Fruit fly (Drosophila melanogaster) whole organism, prepupa: ENCODE data around the gene BtbVII.

Experiments used
- Blimp-1 ChIP-seq: fragments of 200-800 bp; sonication (Bioruptor generic); optimal IDR thresholded peaks from 3 replicates; lab custom pipeline; 2017; ENCODE audit warnings: missing biosample characterization, missing genetic modification characterization, mild to moderate bottlenecking, moderate library complexity, missing genetic modification reagents
- CG10631 ChIP-seq: fragments of 200-800 bp; sonication (Bioruptor generic); optimal IDR thresholded peaks from 2 replicates; lab custom pipeline; 2016; ENCODE audit warnings: missing biosample characterization, missing genetic modification characterization
- CG11902 ChIP-seq: fragments of 200-800 bp; sonication (Bioruptor generic); optimal IDR thresholded peaks from 3 replicates; lab custom pipeline; 2016; ENCODE audit warnings: missing biosample characterization, missing genetic modification characterization
- CG16779 ChIP-seq: fragments of 200-800 bp; sonication (Bioruptor generic); optimal IDR thresholded peaks from 3 replicates; lab custom pipeline; 2017; ENCODE audit warnings: missing biosample characterization, mild to moderate bottlenecking, missing genetic modification characterization
- CG31627 ChIP-seq: fragments of 200-800 bp; sonication (Bioruptor generic); optimal IDR thresholded peaks from 3 replicates; lab custom pipeline; 2016; ENCODE audit warnings: missing biosample characterization, missing genetic modification characterization
- CG32006 ChIP-seq: fragments of 200-800 bp; sonication (Bioruptor generic); optimal IDR thresholded peaks from 3 replicates; lab custom pipeline; 2017; ENCODE audit warnings: missing biosample characterization, mild to moderate bottlenecking, missing genetic modification characterization
- CG3919 ChIP-seq: fragments of 200-800 bp; sonication (Bioruptor generic); optimal IDR thresholded peaks from 3 replicates; lab custom pipeline; 2016; ENCODE audit warnings: missing biosample characterization, missing genetic modification characterization
- CG4318 ChIP-seq: fragments of 200-800 bp; sonication (Bioruptor generic); optimal IDR thresholded peaks from 3 replicates; lab custom pipeline; 2017; ENCODE audit warnings: missing biosample characterization, mild to moderate bottlenecking, missing genetic modification characterization
- CG6163 ChIP-seq: fragments of 200-800 bp; sonication (Bioruptor generic); IDR thresholded peaks from 3 replicates; pipeline ENCODE4 v1.3.6; 2022; ENCODE audit warnings: missing biosample characterization, missing genetic modification characterization
- CG6792 ChIP-seq: fragments of 200-800 bp; sonication (Bioruptor generic); optimal IDR thresholded peaks from 3 replicates; lab custom pipeline; 2016; ENCODE audit warnings: missing biosample characterization, missing genetic modification characterization
- CG6808 ChIP-seq: fragments of 200-800 bp; sonication (Bioruptor generic); optimal IDR thresholded peaks from 3 replicates; lab custom pipeline; 2017; ENCODE audit warnings: missing biosample characterization, missing genetic modification characterization, mild to moderate bottlenecking, moderate library complexity, missing genetic modification reagents
- CG6854 ChIP-seq: fragments of 200-800 bp; sonication (Bioruptor generic); optimal IDR thresholded peaks from 2 replicates; lab custom pipeline; 2017; ENCODE audit warnings: missing biosample characterization, mild to moderate bottlenecking, missing genetic modification characterization
- CG7368 ChIP-seq: fragments of 200-800 bp; sonication (Bioruptor generic); optimal IDR thresholded peaks from 3 replicates; lab custom pipeline; 2016; ENCODE audit warnings: missing biosample characterization, missing genetic modification characterization
- CG8119 ChIP-seq: fragments of 200-800 bp; sonication (Bioruptor generic); IDR thresholded peaks from 3 replicates; pipeline ENCODE4 v1.3.6; 2022; ENCODE audit warnings: missing biosample characterization, missing genetic modification characterization
- CG8319 ChIP-seq: fragments of 200-800 bp; sonication (Bioruptor generic); optimal IDR thresholded peaks from 3 replicates; lab custom pipeline; 2016; ENCODE audit warnings: missing biosample characterization, missing genetic modification characterization
- CG8632 ChIP-seq: fragments of 200-800 bp; sonication (Bioruptor generic); optimal IDR thresholded peaks from 3 replicates; lab custom pipeline; 2016; ENCODE audit warnings: missing biosample characterization, missing genetic modification characterization
- CG9139 ChIP-seq: fragments of 200-800 bp; sonication (Bioruptor generic); optimal IDR thresholded peaks from 3 replicates; lab custom pipeline; 2017; ENCODE audit warnings: missing biosample characterization, mild to moderate bottlenecking, missing genetic modification characterization
- Eip78C ChIP-seq: fragments of 200-800 bp; sonication (Bioruptor generic); peaks from one replicate; lab custom pipeline; 2016; ENCODE audit warnings: missing biosample characterization, missing genetic modification characterization
- Eip93F ChIP-seq: fragments of 200-800 bp; sonication (Bioruptor generic); optimal IDR thresholded peaks from 2 replicates; lab custom pipeline; 2016; ENCODE audit warnings: missing biosample characterization, mild to moderate bottlenecking, missing genetic modification characterization
- Ets96B ChIP-seq: fragments of 200-800 bp; optimal IDR thresholded peaks from 2 replicates; lab custom pipeline; 2019; ENCODE audit warnings: missing biosample characterization, mild to moderate bottlenecking, missing genetic modification characterization, moderate library complexity
- Gug ChIP-seq: fragments of 200-800 bp; sonication (Bioruptor generic); IDR thresholded peaks from 2 replicates; pipeline ENCODE4 v1.3.6; 2022; ENCODE audit warnings: missing biosample characterization, missing genetic modification characterization
- Hr4 ChIP-seq: fragments of 200-800 bp; sonication (Bioruptor generic); optimal IDR thresholded peaks from 3 replicates; lab custom pipeline; 2016; ENCODE audit warnings: missing biosample characterization, missing genetic modification characterization
- Lpt ChIP-seq: fragments of 200-800 bp; sonication (Bioruptor generic); optimal IDR thresholded peaks from 3 replicates; lab custom pipeline; 2016; ENCODE audit warnings: missing biosample characterization, missing genetic modification characterization
- Sox14 ChIP-seq: fragments of 200-800 bp; sonication (Bioruptor generic); optimal IDR thresholded peaks from 3 replicates; lab custom pipeline; 2016; ENCODE audit warnings: missing biosample characterization, missing genetic modification characterization
- Sox15 ChIP-seq: fragments of 200-800 bp; sonication (Bioruptor generic); optimal IDR thresholded peaks from 3 replicates; lab custom pipeline; 2016; ENCODE audit warnings: missing biosample characterization, missing genetic modification characterization
- achi ChIP-seq: fragments of 200-800 bp; sonication (Bioruptor generic); optimal IDR thresholded peaks from 3 replicates; lab custom pipeline; 2016; ENCODE audit warnings: missing biosample characterization, missing genetic modification characterization
- acj6 ChIP-seq: fragments of 200-800 bp; sonication (Bioruptor generic); optimal IDR thresholded peaks from 3 replicates; lab custom pipeline; 2016; ENCODE audit warnings: missing biosample characterization, missing genetic modification characterization
- cyc ChIP-seq: fragments of 200-800 bp; sonication (Bioruptor generic); optimal IDR thresholded peaks from 3 replicates; lab custom pipeline; 2016; ENCODE audit warnings: missing biosample characterization, missing genetic modification characterization
- eg ChIP-seq: fragments of 200-800 bp; sonication (Bioruptor generic); IDR thresholded peaks from 3 replicates; pipeline ENCODE4 v1.3.6; 2022; ENCODE audit warnings: missing biosample characterization, missing genetic modification characterization
- esn ChIP-seq: fragments of 200-800 bp; sonication (Bioruptor generic); optimal IDR thresholded peaks from 2 replicates; lab custom pipeline; 2016; ENCODE audit warnings: missing biosample characterization, mild to moderate bottlenecking, missing genetic modification characterization, moderate library complexity
- fd59A ChIP-seq: fragments of 200-800 bp; sonication (Bioruptor generic); optimal IDR thresholded peaks from 2 replicates; lab custom pipeline; 2017; ENCODE audit warnings: missing biosample characterization, mild to moderate bottlenecking, missing genetic modification characterization, missing genetic modification reagents
- fkh ChIP-seq: fragments of 200-800 bp; sonication (Bioruptor generic); optimal IDR thresholded peaks from 3 replicates; lab custom pipeline; 2017; ENCODE audit warnings: missing biosample characterization, mild to moderate bottlenecking, missing genetic modification characterization, moderate library complexity
- lz ChIP-seq: fragments of 200-800 bp; sonication (Bioruptor generic); optimal IDR thresholded peaks from 3 replicates; lab custom pipeline; 2016; ENCODE audit warnings: missing biosample characterization, missing genetic modification characterization
- net ChIP-seq: fragments of 200-800 bp; sonication (Bioruptor generic); optimal IDR thresholded peaks from 3 replicates; lab custom pipeline; 2016; ENCODE audit warnings: missing biosample characterization, missing genetic modification characterization
- salr ChIP-seq, 2 experiments: fragments of 200-800 bp; sonication (Bioruptor generic); optimal IDR thresholded peaks; 3 replicates each; lab custom pipeline; 2016 to 2018; ENCODE audit warnings: missing biosample characterization in 2 of 2, missing genetic modification characterization in 2 of 2, mild to moderate bottlenecking in 1 of 2
- spab ChIP-seq: fragments of 200-800 bp; sonication (Bioruptor generic); optimal IDR thresholded peaks from 2 replicates; lab custom pipeline; 2017; ENCODE audit warnings: missing biosample characterization, mild to moderate bottlenecking, missing genetic modification characterization, missing genetic modification reagents
- ss ChIP-seq, 2 experiments: fragments of 200-800 bp; sonication (Bioruptor generic); optimal IDR thresholded peaks; 2 replicates in 1 of 2; 3 replicates in 1 of 2; lab custom pipeline; 2017 to 2018; ENCODE audit warnings: mild to moderate bottlenecking in 2 of 2, missing biosample characterization in 2 of 2, missing genetic modification characterization in 2 of 2, moderate library complexity in 1 of 2
- svp ChIP-seq: fragments of 200-800 bp; sonication (Bioruptor generic); peaks from one replicate; lab custom pipeline; 2016; ENCODE audit warnings: missing biosample characterization, missing genetic modification characterization
- topi ChIP-seq: fragments of 200-800 bp; sonication (Bioruptor generic); optimal IDR thresholded peaks from 3 replicates; lab custom pipeline; 2016; ENCODE audit warnings: missing biosample characterization, missing genetic modification characterization
- vri ChIP-seq: fragments of 200-800 bp; sonication (Bioruptor generic); optimal IDR thresholded peaks from 3 replicates; lab custom pipeline; 2016; ENCODE audit warnings: missing biosample characterization, mild to moderate bottlenecking, missing genetic modification characterization

The BtbVII gene

DNA sequence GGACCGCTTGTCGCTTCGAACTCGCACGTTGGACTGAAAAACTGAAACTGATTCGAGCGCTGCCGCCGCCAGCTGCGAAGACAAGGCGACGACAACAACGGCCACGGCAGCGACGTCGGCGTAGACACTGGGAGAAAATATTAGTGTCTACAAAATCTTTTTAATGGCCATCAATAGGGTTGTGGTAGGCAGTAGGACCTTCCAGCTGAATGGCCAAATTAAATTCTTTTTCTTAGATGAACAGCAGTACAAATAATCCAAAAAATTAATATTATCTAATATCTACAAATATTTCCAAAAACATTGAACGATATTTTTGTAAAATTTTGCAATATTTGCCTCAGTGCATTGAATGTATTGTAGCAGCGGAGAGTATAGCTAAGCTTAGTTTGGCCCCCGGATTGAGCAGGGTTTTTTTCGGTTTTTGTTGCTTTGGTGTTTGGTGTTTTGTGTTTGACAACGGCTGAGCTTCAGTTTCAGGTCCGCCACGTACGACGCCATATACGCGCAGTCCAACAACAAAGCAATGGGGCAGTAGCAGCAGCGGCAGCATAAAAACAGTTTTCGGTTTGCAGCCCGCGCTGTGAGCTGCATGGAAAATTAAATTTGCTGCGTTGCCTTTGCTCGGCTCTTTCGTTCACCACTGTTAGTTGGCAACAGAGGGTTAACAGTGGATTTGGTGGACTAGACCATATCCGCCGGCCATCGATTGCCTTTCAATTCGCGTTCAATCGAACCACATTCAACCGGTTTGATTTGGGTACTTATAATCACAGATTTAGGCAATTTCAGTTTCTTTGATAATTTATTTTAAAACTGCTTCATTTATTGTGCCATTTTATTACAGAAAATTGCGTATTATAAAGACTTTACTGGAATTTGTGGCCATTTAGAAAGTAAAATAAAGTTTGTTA is 41.3 kb upstream of the BtbVII start, which contains the start of gene Cht7 (continued):
- TF ChIP-seq salr (GFP tag; optimal IDR thresholded peaks at IDR 0.05; lab: Kevin White, UChicago), result peak; percentile 85 to 92
- peak; percentile 93 for TF ChIP-seq eg (GFP tag; lab: Robert Waterston, UW)
- peak; percentile 91 for TF ChIP-seq acj6 (GFP tag; lab: Kevin White, UChicago)
- TF ChIP-seq svp (GFP tag; lab: Kevin White, UChicago), result peak; percentile 92
- TF ChIP-seq CG6163, result peak; percentile 81
- TF ChIP-seq Sox15 (GFP tag; lab: Kevin White, UChicago), result peak; percentile 75
- peak; percentile 76 for TF ChIP-seq cyc (GFP tag; lab: Kevin White, UChicago)
- peak; percentile 86 for TF ChIP-seq CG8632 (GFP tag; lab: Kevin White, UChicago)
- peak; percentile 74 for TF ChIP-seq CG8319 (GFP tag; lab: Kevin White, UChicago)
- TF ChIP-seq achi, result peak; percentile 92
- peak; percentile 93 for TF ChIP-seq Lpt (GFP tag; lab: Kevin White, UChicago)
- TF ChIP-seq CG9139 (GFP tag; lab: Kevin White, UChicago), result peak; percentile 74
- peak; percentile 92 for TF ChIP-seq net (GFP tag; lab: Kevin White, UChicago)
- TF ChIP-seq Sox14 (GFP tag; lab: Kevin White, UChicago), result peak; percentile 86
- peak; percentile 86 for TF ChIP-seq Ets96B
- TF ChIP-seq vri, result peak; percentile 79
- peak; percentile 73 for TF ChIP-seq CG16779 (tag; lab: Kevin White, UChicago)
- TF ChIP-seq CG11902 (GFP tag; lab: Kevin White, UChicago), result peak; percentile 63
- TF ChIP-seq CG32006 (GFP tag; lab: Kevin White, UChicago), result peak; percentile 98
- peak; percentile 86 to 91 for TF ChIP-seq ss (GFP tag; optimal IDR thresholded peaks at IDR 0.05; lab: Kevin White, UChicago)
- TF ChIP-seq fkh (GFP tag; lab: Kevin White, UChicago), result no peak
- TF ChIP-seq spab (GFP tag; lab: Kevin White, UChicago), result peak; percentile 85

- TF ChIP-seq CG10631 (GFP tag; lab: Kevin White, UChicago) (no peak), CG6808 (GFP tag; lab: Kevin White, UChicago) (no peak), Ets96B (no peak)
Observed at dm6 chr3L:3108040-3108615, 40.3 kb upstream of the BtbVII start.

- no peak for TF ChIP-seq fkh (GFP tag; lab: Kevin White, UChicago)
- peak; percentile 96 for TF ChIP-seq Blimp-1 (GFP tag; lab: Kevin White, UChicago)
- no peak for TF ChIP-seq CG9139 (GFP tag; lab: Kevin White, UChicago)
Observed at dm6 chr3L:3108964-3109363, 39.5 kb upstream of the BtbVII start.

DNA sequence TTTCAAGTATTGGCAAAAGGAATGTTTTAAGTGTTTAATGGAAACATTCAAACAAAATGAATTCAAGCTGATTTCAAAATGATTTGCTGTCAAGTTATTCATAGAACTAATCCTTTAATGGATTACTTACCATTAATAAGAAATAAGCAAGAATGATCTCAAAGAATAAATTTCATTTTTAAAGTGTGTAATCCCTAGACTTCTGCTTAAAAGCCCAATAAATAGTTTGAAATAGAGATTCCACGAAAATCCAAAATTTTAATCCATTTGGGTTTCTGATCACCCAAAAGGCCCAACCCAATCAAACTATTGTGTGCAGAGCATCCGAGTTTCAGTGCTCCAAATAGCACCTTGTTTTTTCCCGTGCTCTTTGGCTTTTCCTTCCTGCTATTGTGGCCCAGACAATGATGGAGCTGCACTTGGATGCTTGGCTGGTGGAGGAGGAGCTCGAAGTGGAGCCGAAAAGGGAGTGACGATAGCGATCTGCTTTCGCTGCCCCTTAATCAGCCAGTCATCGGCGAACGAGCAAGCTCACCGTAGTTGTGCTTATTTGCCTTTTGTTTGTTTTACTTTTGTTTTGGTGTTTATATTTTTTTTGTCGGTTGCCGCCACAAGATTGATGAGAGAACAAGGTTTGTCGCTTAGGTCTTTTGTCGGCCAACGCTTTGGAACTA is 38.9 kb upstream of the BtbVII start:
- TF ChIP-seq CG8319 (GFP tag; lab: Kevin White, UChicago) (peak; percentile 12), Gug (GFP tag; lab: Robert Waterston, UW) (no peak), CG6808 (GFP tag; lab: Kevin White, UChicago) (no peak), CG7368 (no peak), CG6854 (GFP tag; lab: Kevin White, UChicago) (no peak), Blimp-1 (GFP tag; lab: Kevin White, UChicago) (peak; percentile 78), vri (no peak), achi (no peak), salr (GFP tag; optimal IDR thresholded peaks at IDR 0.05; lab: Kevin White, UChicago) (no peak), spab (GFP tag; lab: Kevin White, UChicago) (peak; percentile 22), Eip78C (GFP tag; lab: Kevin White, UChicago) (peak; percentile 90), lz (peak; percentile 46), Lpt (GFP tag; lab: Kevin White, UChicago) (no peak), Eip93F (GFP tag; lab: Kevin White, UChicago) (no peak), CG4318 (GFP tag; lab: Kevin White, UChicago) (no peak), fkh (GFP tag; lab: Kevin White, UChicago) (no peak), topi (GFP tag; lab: Kevin White, UChicago) (no peak), CG3919 (GFP tag; lab: Kevin White, UChicago) (no peak), fd59A (peak; percentile 51), CG6792 (GFP tag; lab: Kevin White, UChicago) (peak; percentile 52), Ets96B (no peak), esn (peak; percentile 62), CG8119 (no peak), CG31627 (GFP tag; lab: Kevin White, UChicago) (peak; percentile 15), Hr4 (GFP tag; lab: Kevin White, UChicago) (no peak), CG8632 (GFP tag; lab: Kevin White, UChicago) (peak; percentile 14), cyc (GFP tag; lab: Kevin White, UChicago) (no peak)
